Fruit fly (Drosophila melanogaster) whole organism, wandering third instar larva: ENCODE measurements around the gene Gas41.

Source experiments
- Abd-B ChIP-seq: fragments of >200 bp; optimal IDR thresholded peaks from 2 replicates; lab custom pipeline; 2017; ENCODE audit warnings: missing biosample characterization, missing genetic modification characterization
- CG32264 ChIP-seq: fragments of 200-800 bp; sonication (Bioruptor generic); optimal IDR thresholded peaks from 2 replicates; lab custom pipeline; 2016; ENCODE audit warnings: missing biosample characterization, missing genetic modification characterization
- CG9705 ChIP-seq: fragments of 200-800 bp; sonication (Bioruptor generic); optimal IDR thresholded peaks from 2 replicates; lab custom pipeline; 2018; ENCODE audit warnings: missing biosample characterization, mild to moderate bottlenecking, missing genetic modification characterization
- CrebA ChIP-seq: fragments of 200-800 bp; sonication (Bioruptor generic); optimal IDR thresholded peaks from 2 replicates; lab custom pipeline; 2016; ENCODE audit warnings: missing biosample characterization, mild to moderate bottlenecking, missing genetic modification characterization, borderline replicate concordance
- Dfd ChIP-seq: fragments of >200 bp; optimal IDR thresholded peaks from 2 replicates; lab custom pipeline; 2017; ENCODE audit warnings: missing biosample characterization, missing genetic modification characterization
- Dif ChIP-seq: fragments of 200-275, 200-300 bp; sonication (Bioruptor generic); optimal IDR thresholded peaks from 2 replicates; lab custom pipeline; 2018; ENCODE audit warnings: missing biosample characterization, missing genetic modification characterization; ENCODE audit not compliant: partially characterized antibody
- GATAd ChIP-seq: sonication (Bioruptor generic); optimal IDR thresholded peaks from 2 replicates; lab custom pipeline; 2016; ENCODE audit warnings: missing biosample characterization, missing genetic modification characterization
- HLH106 ChIP-seq: fragments of 200-800 bp; optimal IDR thresholded peaks from 3 replicates; lab custom pipeline; 2019; ENCODE audit warnings: missing biosample characterization, mild to moderate bottlenecking, missing genetic modification characterization, moderate library complexity
- Hnf4 ChIP-seq: fragments of 200-800 bp; sonication (Bioruptor generic); optimal IDR thresholded peaks from 2 replicates; lab custom pipeline; 2016; ENCODE audit warnings: missing biosample characterization, mild to moderate bottlenecking, missing genetic modification characterization
- Hr78 ChIP-seq: fragments of >200 bp; optimal IDR thresholded peaks from 2 replicates; lab custom pipeline; 2017; ENCODE audit warnings: missing biosample characterization, missing genetic modification characterization
- Hr83 ChIP-seq: fragments of 200-300 bp; sonication (Bioruptor generic); optimal IDR thresholded peaks from 2 replicates; lab custom pipeline; 2016; ENCODE audit warnings: missing biosample characterization, mild to moderate bottlenecking, missing genetic modification characterization, moderate library complexity; ENCODE audit not compliant: poor library complexity, severe bottlenecking
- Jra ChIP-seq: sonication (Bioruptor generic); optimal IDR thresholded peaks from 2 replicates; lab custom pipeline; 2016; ENCODE audit warnings: missing biosample characterization, missing genetic modification characterization
- Mio ChIP-seq: sonication (Bioruptor generic); optimal IDR thresholded peaks from 2 replicates; lab custom pipeline; 2016; ENCODE audit warnings: missing biosample characterization, missing genetic modification characterization
- Myc ChIP-seq: fragments of >200 bp; optimal IDR thresholded peaks from 2 replicates; lab custom pipeline; 2017
- N ChIP-seq: fragments of >200 bp; optimal IDR thresholded peaks from 2 replicates; lab custom pipeline; 2018; ENCODE audit warnings: missing biosample characterization, missing external identifiers, missing genetic modification characterization
- OdsH ChIP-seq: fragments of 200-800 bp; sonication (Bioruptor generic); optimal IDR thresholded peaks from 2 replicates; lab custom pipeline; 2016; ENCODE audit warnings: missing biosample characterization, mild to moderate bottlenecking, missing genetic modification characterization
- Rel ChIP-seq, 2 experiments: fragments of 200-800 bp; sonication (Bioruptor generic) in 1 of 2; optimal IDR thresholded peaks; 2 replicates in 1 of 2; 3 replicates in 1 of 2; lab custom pipeline; 2016 to 2019; ENCODE audit warnings: mild to moderate bottlenecking in 2 of 2, missing biosample characterization in 2 of 2, missing genetic modification characterization in 2 of 2, moderate library complexity in 1 of 2
- Sp1 ChIP-seq: fragments of 200-800 bp; sonication (Bioruptor generic); optimal IDR thresholded peaks from 3 replicates; lab custom pipeline; 2019; ENCODE audit warnings: missing biosample characterization, mild to moderate bottlenecking, missing genetic modification characterization, moderate library complexity
- Vsx2 ChIP-seq: fragments of 200-300, 225-300 bp; sonication (Bioruptor generic); optimal IDR thresholded peaks from 2 replicates; lab custom pipeline; 2018; ENCODE audit warnings: missing biosample characterization, missing genetic modification characterization; ENCODE audit not compliant: partially characterized antibody
- br ChIP-seq: fragments of 200-800 bp; sonication (Bioruptor generic); optimal IDR thresholded peaks from 2 replicates; lab custom pipeline; 2016; ENCODE audit warnings: missing biosample characterization, missing genetic modification characterization
- brk ChIP-seq: fragments of 200-800 bp; sonication (Bioruptor generic); optimal IDR thresholded peaks from 2 replicates; lab custom pipeline; 2016; ENCODE audit warnings: missing biosample characterization, mild to moderate bottlenecking, missing genetic modification characterization
- dl ChIP-seq, 2 experiments: fragments of 175-275, 200-275 bp in 1 of 2; fragments of 200-275 bp in 1 of 2; sonication (Bioruptor generic); optimal IDR thresholded peaks; lab custom pipeline; 2018; ENCODE audit warnings: mild to moderate bottlenecking in 2 of 2, missing biosample characterization in 2 of 2, missing genetic modification characterization in 2 of 2, moderate library complexity in 2 of 2; ENCODE audit not compliant: partially characterized antibody in 2 of 2, insufficient read depth in 1 of 2
- dmrt93B ChIP-seq: fragments of 200-800 bp; sonication (Bioruptor generic); optimal IDR thresholded peaks from 2 replicates; lab custom pipeline; 2018; ENCODE audit warnings: missing biosample characterization, mild to moderate bottlenecking, missing genetic modification characterization
- dsf ChIP-seq: sonication (Bioruptor generic); optimal IDR thresholded peaks from 2 replicates; lab custom pipeline; 2016; ENCODE audit warnings: missing biosample characterization, missing genetic modification characterization, borderline replicate concordance
- ey ChIP-seq: fragments of 200-800 bp; sonication (Bioruptor generic); optimal IDR thresholded peaks from 2 replicates; lab custom pipeline; 2016; ENCODE audit warnings: missing biosample characterization, missing genetic modification characterization
- foxo ChIP-seq, 2 experiments: fragments of 200-800 bp; sonication (Bioruptor generic); optimal IDR thresholded peaks; 2 replicates in 1 of 2; 3 replicates in 1 of 2; lab custom pipeline; 2016 to 2017; ENCODE audit warnings: missing biosample characterization in 2 of 2, missing genetic modification characterization in 2 of 2
- fru ChIP-seq: fragments of 200-800 bp; sonication (Bioruptor generic); optimal IDR thresholded peaks from 3 replicates; lab custom pipeline; 2016; ENCODE audit warnings: missing biosample characterization, mild to moderate bottlenecking, missing genetic modification characterization
- h ChIP-seq: fragments of 200-800 bp; sonication (Bioruptor generic); optimal IDR thresholded peaks from 3 replicates; lab custom pipeline; 2016; ENCODE audit warnings: missing biosample characterization, mild to moderate bottlenecking, missing genetic modification characterization
- jim ChIP-seq: fragments of 175-275, 200-325 bp; sonication (Bioruptor generic); optimal IDR thresholded peaks from 2 replicates; lab custom pipeline; 2016; ENCODE audit warnings: missing biosample characterization, mild to moderate bottlenecking, missing genetic modification characterization
- lola ChIP-seq: fragments of >200 bp; optimal IDR thresholded peaks from 2 replicates; lab custom pipeline; 2017; ENCODE audit warnings: missing biosample characterization, missing genetic modification characterization
- pan ChIP-seq: fragments of >200 bp; optimal IDR thresholded peaks from 2 replicates; lab custom pipeline; 2017
- psq ChIP-seq: fragments of 200-800 bp; sonication (Bioruptor generic); optimal IDR thresholded peaks from 3 replicates; lab custom pipeline; 2017; ENCODE audit warnings: missing biosample characterization, mild to moderate bottlenecking, missing genetic modification characterization, moderate library complexity
- rgr ChIP-seq: fragments of 200-800 bp; sonication (Bioruptor generic); optimal IDR thresholded peaks from 3 replicates; lab custom pipeline; 2016; ENCODE audit warnings: missing biosample characterization, mild to moderate bottlenecking, missing genetic modification characterization
- sage ChIP-seq: fragments of 200-800 bp; sonication (Bioruptor generic); optimal IDR thresholded peaks from 2 replicates; lab custom pipeline; 2016; ENCODE audit warnings: missing biosample characterization, mild to moderate bottlenecking, missing genetic modification characterization
- sv ChIP-seq: fragments of 200-800 bp; sonication (Bioruptor generic); optimal IDR thresholded peaks from 3 replicates; lab custom pipeline; 2016; ENCODE audit warnings: missing biosample characterization, missing genetic modification characterization
- tai ChIP-seq: sonication (Bioruptor generic); optimal IDR thresholded peaks from 2 replicates; lab custom pipeline; 2016; ENCODE audit warnings: missing biosample characterization, missing genetic modification characterization
- usp ChIP-seq: fragments of >200 bp; optimal IDR thresholded peaks from 2 replicates; lab custom pipeline; 2017; ENCODE audit warnings: missing biosample characterization, missing genetic modification characterization
- woc ChIP-seq: sonication (Bioruptor generic); optimal IDR thresholded peaks from 2 replicates; lab custom pipeline; 2016; ENCODE audit warnings: missing biosample characterization, mild to moderate bottlenecking, missing genetic modification characterization

Gas41 gene

dm6 chr2L:6939698-6940097, 10.3 kb downstream of the Gas41 start:
- TF ChIP-seq Mio (GFP tag; lab: Kevin White, UChicago) = no peak
- TF ChIP-seq dl (GFP tag; optimal IDR thresholded peaks at IDR 0.05; lab: Kevin White, UChicago; ENCODE audit: insufficient read depth in 1 of 2, partially characterized antibody in 2 of 2) = no peak
- TF ChIP-seq Sp1 (GFP tag; lab: Kevin White, UChicago) = no peak
- TF ChIP-seq CG9705 (GFP tag; lab: Kevin White, UChicago) = no peak
- TF ChIP-seq sv (GFP tag; lab: Kevin White, UChicago) = no peak
- no peak for TF ChIP-seq fru
- no peak for TF ChIP-seq Hnf4 (GFP tag; lab: Kevin White, UChicago)
- no peak for TF ChIP-seq CrebA (GFP tag; lab: Kevin White, UChicago)
- no peak for TF ChIP-seq rgr (GFP tag; lab: Kevin White, UChicago)
- TF ChIP-seq GATAd = no peak
- no peak for TF ChIP-seq Rel (GFP tag; optimal IDR thresholded peaks at IDR 0.05; lab: Kevin White, UChicago)
- no peak for TF ChIP-seq Rel (tag; optimal IDR thresholded peaks at IDR 0.05; lab: Kevin White, UChicago)
- no peak for TF ChIP-seq dsf (GFP tag; lab: Kevin White, UChicago)
- TF ChIP-seq CG32264 = no peak
- TF ChIP-seq Dif (GFP tag; lab: Kevin White, UChicago) = no peak
- TF ChIP-seq lola (GFP tag; lab: Kevin White, UChicago) = no peak
- TF ChIP-seq woc = no peak

- no peak for TF ChIP-seq Vsx2
These were observed 18.2 kb downstream of the Gas41 start, which contains the start of gene CG43232 for dm6 chr2L:6931821-6932220. Gene CG43232 (plus strand): TSS chr2L:6932121.

dm6 chr2L:6925114-6925513, 24.9 kb downstream of the Gas41 start:
- TF ChIP-seq usp (no peak), Abd-B (GFP tag; lab: Kevin White, UChicago) (no peak), sv (GFP tag; lab: Kevin White, UChicago) (no peak), Hr78 (no peak), Hnf4 (GFP tag; lab: Kevin White, UChicago) (no peak), h (GFP tag; lab: Kevin White, UChicago) (no peak), OdsH (GFP tag; lab: Kevin White, UChicago) (no peak), Mio (GFP tag; lab: Kevin White, UChicago) (no peak)
- TF ChIP-seq, all 38 proteins: peak for 0

- TF ChIP-seq ey (peak; percentile 83), Hnf4 (GFP tag; lab: Kevin White, UChicago) (peak; percentile 83), CG9705 (GFP tag; lab: Kevin White, UChicago) (no peak), br (GFP tag; lab: Kevin White, UChicago) (peak; percentile 74), CrebA (GFP tag; lab: Kevin White, UChicago) (no peak), GATAd (no peak), Dfd (GFP tag; lab: Kevin White, UChicago) (no peak), Vsx2 (no peak), usp (no peak), N (no peak), Jra (GFP tag; lab: Kevin White, UChicago) (peak; percentile 22), tai (GFP tag; lab: Kevin White, UChicago) (no peak), sv (GFP tag; lab: Kevin White, UChicago) (peak; percentile 31), brk (peak; percentile 76), jim (no peak), Rel (GFP tag; optimal IDR thresholded peaks at IDR 0.05; lab: Kevin White, UChicago) (peak; percentile 11), Rel (tag; optimal IDR thresholded peaks at IDR 0.05; lab: Kevin White, UChicago) (no peak), sage (GFP tag; lab: Kevin White, UChicago) (peak; percentile 57), lola (GFP tag; lab: Kevin White, UChicago) (no peak), Abd-B (GFP tag; lab: Kevin White, UChicago) (no peak), Myc (no peak), Mio (GFP tag; lab: Kevin White, UChicago) (no peak), rgr (GFP tag; lab: Kevin White, UChicago) (peak; percentile 83), OdsH (GFP tag; lab: Kevin White, UChicago) (peak; percentile 82), dsf (GFP tag; lab: Kevin White, UChicago) (no peak), HLH106 (tag; lab: Kevin White, UChicago) (peak; percentile 54), foxo (GFP tag; optimal IDR thresholded peaks at IDR 0.05; lab: Kevin White, UChicago) (peak in 1 of 2 experiments; percentile 84), psq (GFP tag; lab: Kevin White, UChicago) (peak; percentile 45), Hr78 (no peak), pan (lab: Kevin White, UChicago) (no peak), h (GFP tag; lab: Kevin White, UChicago) (peak; percentile 86), Sp1 (GFP tag; lab: Kevin White, UChicago) (peak; percentile 54), fru (peak; percentile 77), dmrt93B (GFP tag; lab: Kevin White, UChicago) (no peak), woc (peak; percentile 60), Hr83 (GFP tag; lab: Kevin White, UChicago) (peak; percentile 46), CG32264 (peak; percentile 48), Dif (GFP tag; lab: Kevin White, UChicago) (peak; percentile 20), dl (GFP tag; optimal IDR thresholded peaks at IDR 0.05; lab: Kevin White, UChicago; ENCODE audit: insufficient read depth in 1 of 2, partially characterized antibody in 2 of 2) (peak in 1 of 2 experiments; percentile 35)
These were observed 27.8 kb downstream of the Gas41 start for dm6 chr2L:6922091-6922753.
